Worm (Caenorhabditis elegans) whole organism, young adult: ENCODE measurements around the gene sma-1.

ENCODE experiments used
- F55B11.4 ChIP-seq: sonication (generic microtip); optimal IDR thresholded peaks from 2 replicates; lab custom pipeline; 2016; ENCODE audit warnings: missing compliant biosample characterization, missing genetic modification characterization, borderline replicate concordance; ENCODE audit not compliant: insufficient read depth
- F57A8.1 ChIP-seq: fragments of 200-800 bp; sonication (Bioruptor generic); optimal IDR thresholded peaks from 2 replicates; lab custom pipeline; 2018; ENCODE audit warnings: mild to moderate bottlenecking, missing genetic modification characterization, moderate library complexity, missing compliant biosample characterization
- ama-1 ChIP-seq, 3 experiments: fragments of 150-350 bp in 1 of 3; sonication (generic microtip) in 2 of 3; optimal IDR thresholded peaks; 2 replicates each; lab custom pipeline; 2014 to 2018; ENCODE audit warnings: missing biosample characterization in 2 of 3, missing genetic modification characterization in 2 of 3, missing genetic modification reagents in 2 of 3
- dpff-1 ChIP-seq: sonication (generic microtip); optimal IDR thresholded peaks from 2 replicates; lab custom pipeline; 2017; ENCODE audit warnings: mild to moderate bottlenecking, missing genetic modification characterization, missing compliant biosample characterization
- egl-44 ChIP-seq: fragments of 200-800 bp; sonication (Bioruptor generic); IDR thresholded peaks from 2 replicates; pipeline ENCODE4 v1.3.6; 2022; ENCODE audit warnings: missing genetic modification reagents, missing genetic modification characterization, missing compliant biosample characterization
- him-1 ChIP-seq: sonication (generic microtip); optimal IDR thresholded peaks from 2 replicates; lab custom pipeline; 2016; ENCODE audit warnings: missing genotype, missing genetic modification reagents, missing genetic modification characterization, missing compliant biosample characterization
- lsy-27 ChIP-seq: sonication (generic microtip); optimal IDR thresholded peaks from 2 replicates; lab custom pipeline; 2017; ENCODE audit warnings: missing genetic modification characterization, mild to moderate bottlenecking, missing compliant biosample characterization, antibody characterized with exemption, missing genotype, borderline replicate concordance; ENCODE audit not compliant: insufficient read depth
- nfya-1 ChIP-seq: sonication (generic microtip); optimal IDR thresholded peaks from 2 replicates; lab custom pipeline; 2017; ENCODE audit warnings: antibody characterized with exemption, missing compliant biosample characterization, missing genetic modification characterization, borderline replicate concordance; ENCODE audit not compliant: insufficient read depth
- nhr-90 ChIP-seq: sonication (generic microtip); optimal IDR thresholded peaks from 2 replicates; lab custom pipeline; 2016; ENCODE audit warnings: missing genotype, mild to moderate bottlenecking, missing genetic modification characterization, missing compliant biosample characterization
- pha-4 ChIP-seq: fragments of 150-350 bp; sonication (generic microtip); optimal IDR thresholded peaks from 2 replicates; lab custom pipeline; 2014; ENCODE audit warnings: missing biosample characterization, missing genetic modification reagents, missing genetic modification characterization
- sea-2 ChIP-seq: fragments of 200-800 bp; sonication (Bioruptor generic); IDR thresholded peaks from 2 replicates; pipeline ENCODE4 v1.3.6; 2022; ENCODE audit warnings: missing genetic modification characterization, missing compliant biosample characterization
- unc-130 ChIP-seq: sonication (generic microtip); optimal IDR thresholded peaks from 2 replicates; lab custom pipeline; 2016; ENCODE audit warnings: missing genetic modification reagents, missing genetic modification characterization, missing compliant biosample characterization
- ztf-26 ChIP-seq: sonication (generic microtip); optimal IDR thresholded peaks from 2 replicates; lab custom pipeline; 2017; ENCODE audit warnings: missing genetic modification characterization, missing compliant biosample characterization

- TF ChIP-seq unc-130 (GFP tag; lab: Kevin White, UChicago) (no peak), F55B11.4 (no peak), nhr-90 (no peak), ama-1 (optimal IDR thresholded peaks at IDR 0.05; lab: Kevin White, UChicago) (no peak), ama-1 (GFP tag; optimal IDR thresholded peaks at IDR 0.05; lab: Kevin White, UChicago) (no peak), lsy-27 (tag; lab: Kevin White, UChicago) (no peak), egl-44 (GFP tag; lab: Robert Waterston, UW) (no peak), dpff-1 (tag; lab: Kevin White, UChicago) (no peak), sea-2 (GFP tag; lab: Robert Waterston, UW) (no peak), him-1 (tag; lab: Kevin White, UChicago) (no peak), nfya-1 (tag; lab: Kevin White, UChicago) (no peak), ztf-26 (tag; lab: Kevin White, UChicago) (no peak), pha-4 (no peak), F57A8.1 (GFP tag; lab: Kevin White, UChicago) (no peak)
Measured at ce11 chrV:11902161-11902560, 2.9 kb downstream of the sma-1 start.
